Worm (Caenorhabditis elegans) whole organism, midembryonic: ENCODE measurements around the gene lgc-49.

Source experiments
- cog-1 ChIP-seq: sonication (generic microtip); optimal IDR thresholded peaks from 2 replicates; lab custom pipeline; 2016; ENCODE audit warnings: missing genetic modification characterization, missing compliant biosample characterization
- med-1 ChIP-seq: sonication (generic microtip); optimal IDR thresholded peaks from 2 replicates; lab custom pipeline; 2017; ENCODE audit warnings: missing genetic modification characterization, mild to moderate bottlenecking, missing compliant biosample characterization, antibody characterized with exemption, missing genetic modification reagents; ENCODE audit not compliant: insufficient read depth
- tab-1 ChIP-seq: fragments of 200-800 bp; sonication (Bioruptor generic); IDR thresholded peaks from 2 replicates; pipeline ENCODE4 v1.3.6; 2022; ENCODE audit warnings: missing genetic modification characterization, missing compliant biosample characterization

DNA sequence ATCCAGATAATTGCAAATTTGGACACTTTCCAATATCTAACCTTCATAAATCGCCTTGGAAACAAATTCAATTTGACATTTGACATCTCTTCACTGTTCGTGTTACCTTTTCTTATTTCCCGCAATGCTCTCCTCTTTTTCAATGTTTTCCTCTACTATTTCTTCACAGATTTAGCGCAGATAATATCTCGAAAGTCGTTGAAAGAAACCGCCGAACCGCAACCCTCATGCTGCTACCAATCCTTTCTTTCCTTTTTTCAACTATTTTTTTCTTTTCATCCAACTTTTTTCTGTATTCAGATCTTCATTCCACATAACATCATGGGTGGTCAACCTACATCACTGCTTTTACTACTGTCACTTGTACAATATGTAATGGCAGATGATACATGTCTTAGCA, 43.3 kb downstream of the lgc-49 start, which contains the start of gene T19B10.5:
- TF ChIP-seq med-1 (GFP tag; lab: Kevin White, UChicago) (no peak), cog-1 (no peak), tab-1 (GFP tag; lab: Robert Waterston, UW) (no peak)
